Worm (Caenorhabditis elegans) whole organism, young adult: ENCODE results near the gene wee-1.3.

ENCODE experiments used
- B0035.1 ChIP-seq: sonication (generic microtip); optimal IDR thresholded peaks from 2 replicates; lab custom pipeline; 2016; ENCODE audit warnings: missing genetic modification characterization, mild to moderate bottlenecking, missing compliant biosample characterization, missing genotype, missing genetic modification reagents
- B0336.3 ChIP-seq: fragments of 200-800 bp; sonication (Bioruptor generic); IDR thresholded peaks from 2 replicates; pipeline ENCODE4 v1.3.6; 2022; ENCODE audit warnings: missing genetic modification characterization, missing compliant biosample characterization
- D2030.7 ChIP-seq: fragments of 200-800 bp; sonication (Bioruptor generic); IDR thresholded peaks from 2 replicates; pipeline ENCODE4 v1.3.6; 2022; ENCODE audit warnings: missing genetic modification reagents, missing genetic modification characterization, missing compliant biosample characterization
- F23B12.7 ChIP-seq: sonication (generic microtip); optimal IDR thresholded peaks from 2 replicates; lab custom pipeline; 2017; ENCODE audit warnings: missing genetic modification characterization, mild to moderate bottlenecking, missing compliant biosample characterization, antibody characterized with exemption, moderate library complexity; ENCODE audit not compliant: insufficient read depth
- F33H1.4 ChIP-seq: fragments of 200-800 bp; sonication (Bioruptor generic); IDR thresholded peaks from 2 replicates; pipeline ENCODE4 v1.3.6; 2022; ENCODE audit warnings: missing genetic modification reagents, missing genetic modification characterization, missing compliant biosample characterization
- F37B4.10 ChIP-seq: fragments of 200-800 bp; sonication (Bioruptor generic); IDR thresholded peaks from 2 replicates; pipeline ENCODE4 v1.3.6; 2022; ENCODE audit warnings: missing genetic modification characterization, missing compliant biosample characterization
- F39B2.1 ChIP-seq: fragments of 200-800 bp; sonication (Bioruptor generic); IDR thresholded peaks from 2 replicates; pipeline ENCODE4 v1.3.6; 2022; ENCODE audit warnings: missing genetic modification reagents, missing genetic modification characterization, missing compliant biosample characterization
- K12H6.12 ChIP-seq: fragments of 200-800 bp; sonication (Bioruptor generic); optimal IDR thresholded peaks from 2 replicates; lab custom pipeline; 2018; ENCODE audit warnings: mild to moderate bottlenecking, missing genetic modification characterization, missing compliant biosample characterization
- athp-1 ChIP-seq: sonication (generic microtip); optimal IDR thresholded peaks from 2 replicates; lab custom pipeline; 2017; ENCODE audit warnings: mild to moderate bottlenecking, missing genetic modification characterization, missing compliant biosample characterization
- attf-3 ChIP-seq: fragments of 200-800 bp; sonication (Bioruptor generic); conservative IDR thresholded peaks from 2 replicates; pipeline ENCODE4 v1.3.6; 2022; ENCODE audit warnings: missing genetic modification reagents, missing genetic modification characterization, missing compliant biosample characterization
- attf-5 ChIP-seq: fragments of 200-800 bp; sonication (Bioruptor generic); optimal IDR thresholded peaks from 2 replicates; lab custom pipeline; 2018; ENCODE audit warnings: mild to moderate bottlenecking, missing genetic modification characterization, missing compliant biosample characterization
- cebp-1 ChIP-seq, 2 experiments: fragments of 200-800 bp in 1 of 2; sonication (Bioruptor generic) in 1 of 2; sonication (generic microtip) in 1 of 2; IDR thresholded peaks in 1 of 2; optimal IDR thresholded peaks in 1 of 2; 2 replicates each; pipeline versions ENCODE4 v1.3.6 to Lab custom; 2017 to 2022; ENCODE audit warnings: missing compliant biosample characterization in 2 of 2, missing genetic modification characterization in 2 of 2, mild to moderate bottlenecking in 1 of 2, missing genetic modification reagents in 1 of 2, moderate library complexity in 1 of 2
- ceh-100 ChIP-seq: fragments of 200-800 bp; sonication (Bioruptor generic); IDR thresholded peaks from 2 replicates; pipeline ENCODE4 v1.3.6; 2022; ENCODE audit warnings: missing genetic modification reagents, missing genetic modification characterization, missing compliant biosample characterization
- ceh-27 ChIP-seq: fragments of 200-800 bp; sonication (Bioruptor generic); optimal IDR thresholded peaks from 2 replicates; lab custom pipeline; 2018; ENCODE audit warnings: mild to moderate bottlenecking, missing genetic modification characterization, moderate library complexity, missing compliant biosample characterization
- ceh-91 ChIP-seq: fragments of 200-800 bp; sonication (Bioruptor generic); IDR thresholded peaks from 2 replicates; pipeline ENCODE4 v1.3.6; 2022; ENCODE audit warnings: missing genetic modification reagents, missing genetic modification characterization, missing compliant biosample characterization
- chd-7 ChIP-seq: sonication (generic microtip); optimal IDR thresholded peaks from 2 replicates; lab custom pipeline; 2016; ENCODE audit warnings: mild to moderate bottlenecking, missing genetic modification characterization, moderate library complexity, missing compliant biosample characterization
- dox-1 ChIP-seq: fragments of 200-800 bp; sonication (Bioruptor generic); IDR thresholded peaks from 2 replicates; pipeline ENCODE4 v1.3.6; 2022; ENCODE audit warnings: missing genetic modification reagents, missing genetic modification characterization, missing compliant biosample characterization
- dpl-1 ChIP-seq: fragments of 150-350 bp; optimal IDR thresholded peaks from 2 replicates; lab custom pipeline; 2014; ENCODE audit warnings: missing biosample characterization, missing genetic modification reagents, missing genetic modification characterization
- efl-1 ChIP-seq: fragments of 150-350 bp; optimal IDR thresholded peaks from 2 replicates; lab custom pipeline; 2014; ENCODE audit warnings: missing biosample characterization, missing genetic modification reagents, missing genetic modification characterization
- egrh-3 ChIP-seq: fragments of 200-800 bp; sonication (Bioruptor generic); IDR thresholded peaks from 2 replicates; pipeline ENCODE4 v1.3.6; 2022; ENCODE audit warnings: missing genetic modification reagents, missing genetic modification characterization, missing compliant biosample characterization
- ekl-4 ChIP-seq: fragments of 200-800 bp; sonication (Bioruptor generic); IDR thresholded peaks from 2 replicates; pipeline ENCODE4 v1.3.6; 2022; ENCODE audit warnings: missing genetic modification reagents, missing genetic modification characterization, missing compliant biosample characterization
- hmg-1.2 ChIP-seq: fragments of 200-800 bp; sonication (Bioruptor generic); IDR thresholded peaks from 2 replicates; pipeline ENCODE4 v1.3.6; 2022; ENCODE audit warnings: missing genetic modification reagents, missing genetic modification characterization, missing compliant biosample characterization
- let-607 ChIP-seq, 2 experiments: fragments of 200-800 bp in 1 of 2; sonication (Bioruptor generic) in 1 of 2; sonication (generic microtip) in 1 of 2; optimal IDR thresholded peaks; 2 replicates each; lab custom pipeline; 2016 to 2018; ENCODE audit warnings: mild to moderate bottlenecking in 2 of 2, missing compliant biosample characterization in 2 of 2, missing genetic modification characterization in 2 of 2, moderate library complexity in 2 of 2, missing genotype in 1 of 2
- lin-35 ChIP-seq, 3 experiments: fragments of 150-350 bp in 2 of 3; sonication (generic microtip) in 1 of 3; optimal IDR thresholded peaks; 2 replicates each; lab custom pipeline; 2014 to 2018; ENCODE audit warnings: missing biosample characterization in 3 of 3, missing genetic modification characterization in 3 of 3, missing genetic modification reagents in 3 of 3
- lin-40 ChIP-seq: sonication (generic microtip); optimal IDR thresholded peaks from 2 replicates; lab custom pipeline; 2016; ENCODE audit warnings: missing genetic modification characterization, mild to moderate bottlenecking, missing compliant biosample characterization, missing genotype, missing genetic modification reagents
- lin-54 ChIP-seq: fragments of 200-800 bp; sonication (Bioruptor generic); optimal IDR thresholded peaks from 2 replicates; lab custom pipeline; 2018; ENCODE audit warnings: mild to moderate bottlenecking, missing genetic modification characterization, missing compliant biosample characterization
- lsl-1 ChIP-seq: fragments of 200-800 bp; sonication (Bioruptor generic); optimal IDR thresholded peaks from 2 replicates; lab custom pipeline; 2018; ENCODE audit warnings: mild to moderate bottlenecking, missing genetic modification characterization, moderate library complexity, missing compliant biosample characterization
- madf-6 ChIP-seq: fragments of 200-800 bp; sonication (Bioruptor generic); IDR thresholded peaks from 2 replicates; pipeline ENCODE4 v1.3.6; 2022; ENCODE audit warnings: missing genetic modification reagents, missing genetic modification characterization, missing compliant biosample characterization
- madf-8 ChIP-seq: fragments of 200-800 bp; sonication (Bioruptor generic); conservative IDR thresholded peaks from 2 replicates; pipeline ENCODE4 v1.3.6; 2022; ENCODE audit warnings: missing genetic modification reagents, missing genetic modification characterization, missing compliant biosample characterization
- mcd-1 ChIP-seq: fragments of 200-800 bp; sonication (Bioruptor generic); IDR thresholded peaks from 2 replicates; pipeline ENCODE4 v1.3.6; 2022; ENCODE audit warnings: missing genetic modification reagents, missing genetic modification characterization, missing compliant biosample characterization
- nfyb-1 ChIP-seq: fragments of 200-800 bp; sonication (Bioruptor generic); IDR thresholded peaks from 2 replicates; pipeline ENCODE4 v1.3.6; 2022; ENCODE audit warnings: missing genetic modification reagents, missing genetic modification characterization, missing compliant biosample characterization
- nhr-80 ChIP-seq: sonication (generic microtip); optimal IDR thresholded peaks from 2 replicates; lab custom pipeline; 2016; ENCODE audit warnings: missing genetic modification characterization, missing compliant biosample characterization
- pbrm-1 ChIP-seq: fragments of 200-800 bp; sonication (Bioruptor generic); IDR thresholded peaks from 2 replicates; pipeline ENCODE4 v1.3.6; 2022; ENCODE audit warnings: missing genetic modification reagents, missing genetic modification characterization, missing compliant biosample characterization
- sdz-38 ChIP-seq: sonication (generic microtip); optimal IDR thresholded peaks from 2 replicates; lab custom pipeline; 2016; ENCODE audit warnings: missing genotype, missing genetic modification characterization, missing compliant biosample characterization
- snpc-1.1 ChIP-seq: sonication (generic microtip); optimal IDR thresholded peaks from 2 replicates; lab custom pipeline; 2017; ENCODE audit warnings: missing genetic modification characterization, mild to moderate bottlenecking, missing compliant biosample characterization, antibody characterized with exemption, moderate library complexity, missing genotype, missing genetic modification reagents; ENCODE audit not compliant: insufficient read depth
- snpc-3.4 ChIP-seq: sonication (generic microtip); optimal IDR thresholded peaks from 2 replicates; lab custom pipeline; 2017; ENCODE audit warnings: missing genetic modification characterization, mild to moderate bottlenecking, missing compliant biosample characterization, antibody characterized with exemption, moderate library complexity, missing genotype, missing genetic modification reagents
- snpc-4 ChIP-seq, 5 experiments: fragments of 150-350 bp in 1 of 5; sonication (generic microtip) in 4 of 5; optimal IDR thresholded peaks; 2 replicates each; lab custom pipeline; 2014 to 2018; ENCODE audit warnings: missing genetic modification characterization in 5 of 5, missing biosample characterization in 3 of 5, antibody characterized with exemption in 2 of 5, mild to moderate bottlenecking in 2 of 5, missing compliant biosample characterization in 2 of 5, missing genotype in 2 of 5, moderate library complexity in 2 of 5, missing genetic modification reagents in 1 of 5
- sptf-2 ChIP-seq: fragments of 200-800 bp; sonication (Bioruptor generic); optimal IDR thresholded peaks from 2 replicates; lab custom pipeline; 2018; ENCODE audit warnings: mild to moderate bottlenecking, missing genetic modification characterization, missing compliant biosample characterization
- tbp1 ChIP-seq: fragments of 200-800 bp; sonication (Bioruptor generic); optimal IDR thresholded peaks from 2 replicates; lab custom pipeline; 2018; ENCODE audit warnings: mild to moderate bottlenecking, missing genetic modification characterization, missing compliant biosample characterization
- unc-130 ChIP-seq: sonication (generic microtip); optimal IDR thresholded peaks from 2 replicates; lab custom pipeline; 2016; ENCODE audit warnings: missing genetic modification reagents, missing genetic modification characterization, missing compliant biosample characterization
- xnd-1 ChIP-seq: sonication (generic microtip); optimal IDR thresholded peaks from 2 replicates; lab custom pipeline; 2016; ENCODE audit warnings: missing genotype, missing genetic modification reagents, missing genetic modification characterization, missing compliant biosample characterization
- zim-3 ChIP-seq: sonication (generic microtip); optimal IDR thresholded peaks from 2 replicates; lab custom pipeline; 2017; ENCODE audit warnings: mild to moderate bottlenecking, missing genetic modification characterization, moderate library complexity, missing compliant biosample characterization
- ztf-18 ChIP-seq: sonication (generic microtip); optimal IDR thresholded peaks from 2 replicates; lab custom pipeline; 2016; ENCODE audit warnings: missing genotype, mild to moderate bottlenecking, missing genetic modification characterization, missing compliant biosample characterization
- ztf-25 ChIP-seq: fragments of 200-800 bp; sonication (Bioruptor generic); IDR thresholded peaks from 2 replicates; pipeline ENCODE4 v1.3.6; 2022; ENCODE audit warnings: missing genetic modification reagents, missing genetic modification characterization, missing compliant biosample characterization
- ztf-6 ChIP-seq: fragments of 200-800 bp; sonication (Bioruptor generic); IDR thresholded peaks from 2 replicates; pipeline ENCODE4 v1.3.6; 2022; ENCODE audit warnings: missing genetic modification reagents, missing genetic modification characterization, missing compliant biosample characterization

wee-1.3 gene

DNA sequence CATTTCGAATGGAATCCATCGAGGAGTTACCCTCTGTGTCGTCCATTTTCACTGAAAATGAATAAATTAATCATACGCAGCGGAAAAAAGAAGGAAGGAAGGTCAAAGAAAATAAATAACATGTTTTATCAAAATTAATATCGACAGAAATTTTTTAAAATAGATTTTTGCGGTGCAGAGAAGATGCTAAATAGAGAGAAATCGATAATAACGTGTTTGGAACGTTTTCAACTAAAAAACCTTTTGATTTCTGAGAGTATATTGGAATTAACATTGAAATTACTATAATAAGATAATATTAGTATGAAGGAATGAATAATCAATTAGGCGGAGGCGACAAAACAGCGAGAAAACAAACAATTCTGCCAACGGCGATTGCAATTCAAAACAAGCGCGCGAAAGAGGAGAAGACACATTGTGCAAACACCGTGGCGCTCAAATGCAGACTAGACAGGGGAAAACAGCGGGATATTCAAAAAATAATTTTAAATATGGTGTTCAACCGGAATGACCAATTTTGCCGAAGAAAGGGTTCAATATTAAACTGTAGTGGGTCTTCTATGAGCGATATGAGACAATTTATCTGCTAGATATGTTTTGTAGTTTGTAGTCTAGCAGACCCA is at the start of gene wee-1.3:
wee-1.3 (minus strand) TSS at position 51 of the 623 bp plus-strand sequence.
- TF ChIP-seq lin-40 (tag; lab: Kevin White, UChicago), result peak; percentile 52
- TF ChIP-seq ceh-100 (GFP tag; lab: Robert Waterston, UW), result peak; percentile 22; the same call in 1 of the 2 replicates
- TF ChIP-seq athp-1 (tag; lab: Kevin White, UChicago), result peak; percentile 6
- no peak for TF ChIP-seq snpc-1.1 (tag; lab: Kevin White, UChicago)
- peak in 1 of 2 experiments; percentile 18 for TF ChIP-seq let-607 (tag; optimal IDR thresholded peaks at IDR 0.05; lab: Kevin White, UChicago)
- TF ChIP-seq ceh-27 (GFP tag; lab: Kevin White, UChicago), result peak; percentile 48
- peak; percentile 17 for TF ChIP-seq K12H6.12 (tag; lab: Kevin White, UChicago)
- no peak for TF ChIP-seq F39B2.1 (GFP tag; lab: Robert Waterston, UW)
- peak; percentile 59 for TF ChIP-seq tbp1 (GFP tag; lab: Kevin White, UChicago)
- peak; percentile 98 for TF ChIP-seq lin-54 (GFP tag; lab: Kevin White, UChicago)
- TF ChIP-seq snpc-4 (GFP tag; optimal IDR thresholded peaks at IDR 0.05; lab: Kevin White, UChicago), result no peak
- peak in 3 of 4 experiments; percentile 8 to 46 (median 45) for TF ChIP-seq snpc-4 (tag; optimal IDR thresholded peaks at IDR 0.05; lab: Kevin White, UChicago)
- peak; percentile 68 for TF ChIP-seq attf-5
- no peak for TF ChIP-seq B0035.1
- peak; percentile 70; the same call in 1 of the 2 replicates for TF ChIP-seq attf-3 (GFP tag; lab: Robert Waterston, UW)
- TF ChIP-seq dpl-1 (GFP tag; lab: Kevin White, UChicago), result peak; percentile 93
- TF ChIP-seq F37B4.10 (GFP tag; lab: Robert Waterston, UW), result no peak
- no peak for TF ChIP-seq sptf-2 (GFP tag; lab: Kevin White, UChicago)
- TF ChIP-seq snpc-3.4, result no peak
- peak; percentile 78 for TF ChIP-seq madf-6
- no peak for TF ChIP-seq chd-7
- peak; percentile 37; the same call in 1 of the 2 replicates for TF ChIP-seq B0336.3
- peak; percentile 19 for TF ChIP-seq xnd-1
- peak; percentile 65 for TF ChIP-seq hmg-1.2
- peak; percentile 65 for TF ChIP-seq dox-1 (GFP tag; lab: Robert Waterston, UW)
- TF ChIP-seq F33H1.4 (GFP tag; lab: Robert Waterston, UW), result peak; percentile 54
- no peak for TF ChIP-seq cebp-1 (GFP tag; IDR thresholded peaks at IDR 0.05; lab: Robert Waterston, UW)
- peak; percentile 56 for TF ChIP-seq cebp-1 (tag; optimal IDR thresholded peaks at IDR 0.05; lab: Kevin White, UChicago)
- TF ChIP-seq sdz-38 (tag; lab: Kevin White, UChicago), result no peak
- peak; percentile 48 for TF ChIP-seq unc-130 (GFP tag; lab: Kevin White, UChicago)
- TF ChIP-seq ztf-6 (GFP tag; lab: Robert Waterston, UW), result no peak
- TF ChIP-seq nhr-80, result peak; percentile 9
- TF ChIP-seq ztf-25 (GFP tag; lab: Robert Waterston, UW), result no peak
- no peak for TF ChIP-seq ztf-18 (tag; lab: Kevin White, UChicago)
- TF ChIP-seq ceh-91, result peak; percentile 48; the same call in 1 of the 2 replicates
- peak; percentile 44; the same call in 1 of the 2 replicates for TF ChIP-seq nfyb-1
- TF ChIP-seq F23B12.7 (tag; lab: Kevin White, UChicago), result peak; percentile 26
- peak; percentile 20 to 95 (median 70) for TF ChIP-seq lin-35 (GFP tag; optimal IDR thresholded peaks at IDR 0.05; lab: Kevin White, UChicago)
- TF ChIP-seq madf-8 (GFP tag; lab: Robert Waterston, UW), result peak; percentile 49
- no peak for TF ChIP-seq zim-3 (tag; lab: Kevin White, UChicago)
- TF ChIP-seq lsl-1 (GFP tag; lab: Kevin White, UChicago), result peak; percentile 50
- TF ChIP-seq D2030.7 (GFP tag; lab: Robert Waterston, UW), result 0 out of 2 replicates have a peak, but pooled peaks have one; percentile 33
- peak; percentile 55; the same call in 1 of the 2 replicates for TF ChIP-seq pbrm-1 (GFP tag; lab: Robert Waterston, UW)
- TF ChIP-seq ekl-4 (GFP tag; lab: Robert Waterston, UW), result peak; percentile 56
- TF ChIP-seq mcd-1 (GFP tag; lab: Robert Waterston, UW), result peak; percentile 76
- peak; percentile 92 for TF ChIP-seq efl-1 (GFP tag; lab: Kevin White, UChicago)
- TF ChIP-seq egrh-3 (GFP tag; lab: Robert Waterston, UW), result no peak
- TF ChIP-seq, all 124 proteins: peak for 32
